Worm (Caenorhabditis elegans): ENCODE results near the gene ttr-20.

DNA sequence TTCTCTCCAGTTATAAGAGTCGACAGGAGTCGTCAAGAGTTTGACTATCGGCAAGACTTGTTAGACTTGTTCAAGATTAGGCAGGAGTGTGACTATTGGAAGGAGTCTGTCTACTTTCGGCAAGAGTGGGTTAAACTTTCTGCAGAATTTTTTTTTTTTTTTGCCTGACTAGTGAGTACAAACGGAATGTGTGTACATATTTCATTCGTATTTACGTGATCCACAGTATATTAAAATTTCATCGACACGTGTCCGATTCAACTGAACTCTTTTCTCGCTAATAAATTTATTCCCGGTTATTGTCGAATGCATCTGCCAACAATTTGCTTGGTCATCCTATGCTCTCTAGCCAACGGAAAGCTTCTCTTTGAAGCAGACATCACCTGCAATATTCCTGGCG lies 25.6 kb downstream of the ttr-20 start, which contains the start of gene F36A4.1:
- TF ChIP-seq snpc-4 (tag; optimal IDR thresholded peaks at IDR 0.05) (no peak), sem-2 (GFP tag; optimal IDR thresholded peaks at IDR 0.05) (no peak), ceh-43 (GFP tag; optimal IDR thresholded peaks at IDR 0.05) (no peak), pha-4 (tag; optimal IDR thresholded peaks at IDR 0.05) (no peak), lsy-2 (tag; optimal IDR thresholded peaks at IDR 0.05) (no peak), flh-1 (GFP tag; optimal IDR thresholded peaks at IDR 0.05) (no peak), ztf-11 (tag; optimal IDR thresholded peaks at IDR 0.05) (no peak), mls-2 (tag; optimal IDR thresholded peaks at IDR 0.05) (no peak)
